Worm (Caenorhabditis elegans): Measurements from ENCODE around the gene srg-4.

The srg-4 gene

ce11 chrIII:6295972-6296700 lies 34.3 kb upstream of the srg-4 start, which contains the start of gene F47D12.7:
F47D12.7 (minus strand) TSS chrIII:6296022.
- no peak for TF ChIP-seq nhr-28 (tag; optimal IDR thresholded peaks at IDR 0.05)
- TF ChIP-seq ceh-83 (GFP tag; optimal IDR thresholded peaks at IDR 0.05) = no peak
- no peak for TF ChIP-seq cnd-1 (tag; optimal IDR thresholded peaks at IDR 0.05)
- no peak for TF ChIP-seq sptf-1 (tag; optimal IDR thresholded peaks at IDR 0.05)

ce11 chrIII:6290469-6291182 lies 28.7 kb upstream of the srg-4 start:
- TF ChIP-seq zip-8 (tag; optimal IDR thresholded peaks at IDR 0.05) (no peak), ces-1 (GFP tag; optimal IDR thresholded peaks at IDR 0.05) (no peak), mep-1 (tag; optimal IDR thresholded peaks at IDR 0.05) (no peak)

ce11 chrIII:6289366-6289765 lies 27.5 kb upstream of the srg-4 start:
- TF ChIP-seq nhr-12 (tag; optimal IDR thresholded peaks at IDR 0.05) (no peak), nhr-76 (tag; optimal IDR thresholded peaks at IDR 0.05) (no peak)

ce11 chrIII:6287195-6287594 lies 25.3 kb upstream of the srg-4 start, which contains the start of gene F47D12.6:
F47D12.6 (minus strand) TSS chrIII:6287295.
- TF ChIP-seq sptf-1 (tag; optimal IDR thresholded peaks at IDR 0.05) (no peak), pha-4 (tag; optimal IDR thresholded peaks at IDR 0.05) (no peak), hlh-1 (tag; optimal IDR thresholded peaks at IDR 0.05) (no peak), zip-8 (tag; optimal IDR thresholded peaks at IDR 0.05) (no peak), ces-1 (GFP tag; optimal IDR thresholded peaks at IDR 0.05) (no peak), lin-13 (tag; optimal IDR thresholded peaks at IDR 0.05) (no peak), ceh-83 (GFP tag; optimal IDR thresholded peaks at IDR 0.05) (no peak), elt-1 (tag; optimal IDR thresholded peaks at IDR 0.05; ENCODE audit: borderline replicate concordance, insufficient read depth) (no peak), unc-39 (tag; optimal IDR thresholded peaks at IDR 0.05) (no peak), ham-2 (GFP tag; optimal IDR thresholded peaks at IDR 0.05) (no peak)

- TF ChIP-seq elt-3 (tag; optimal IDR thresholded peaks at IDR 0.05) (no peak), unc-120 (tag; optimal IDR thresholded peaks at IDR 0.05; ENCODE audit: poor library complexity, severe bottlenecking) (no peak), ceh-39 (tag; optimal IDR thresholded peaks at IDR 0.05) (no peak), nhr-76 (tag; optimal IDR thresholded peaks at IDR 0.05) (no peak), ham-2 (GFP tag; optimal IDR thresholded peaks at IDR 0.05) (no peak), nhr-237 (tag; optimal IDR thresholded peaks at IDR 0.05) (no peak), sptf-1 (tag; optimal IDR thresholded peaks at IDR 0.05) (no peak), ces-1 (GFP tag; optimal IDR thresholded peaks at IDR 0.05) (no peak), zip-8 (tag; optimal IDR thresholded peaks at IDR 0.05) (no peak)
These were observed 24.0 kb upstream of the srg-4 start, which contains the start of gene gadr-3 for ce11 chrIII:6285890-6286289. gadr-3 (minus strand) TSS chrIII:6285990.

- TF ChIP-seq mab-5 (tag; optimal IDR thresholded peaks at IDR 0.05) = no peak
- no peak for TF ChIP-seq bed-3 (GFP tag; optimal IDR thresholded peaks at IDR 0.05)
- TF ChIP-seq ham-2 (GFP tag; optimal IDR thresholded peaks at IDR 0.05) = no peak
- no peak for TF ChIP-seq elt-1 (tag; optimal IDR thresholded peaks at IDR 0.05; ENCODE audit: borderline replicate concordance, insufficient read depth)
- no peak for TF ChIP-seq unc-62 (GFP tag; optimal IDR thresholded peaks at IDR 0.05)
- TF ChIP-seq lsy-2 (tag; optimal IDR thresholded peaks at IDR 0.05) = no peak
- no peak for TF ChIP-seq nhr-2 (tag; optimal IDR thresholded peaks at IDR 0.05)
- TF ChIP-seq blmp-1 (tag; optimal IDR thresholded peaks at IDR 0.05) = no peak
- TF ChIP-seq ceh-83 (GFP tag; optimal IDR thresholded peaks at IDR 0.05) = no peak
- TF ChIP-seq elt-3 (tag; optimal IDR thresholded peaks at IDR 0.05) = no peak
- no peak for TF ChIP-seq unc-39 (tag; optimal IDR thresholded peaks at IDR 0.05)
- no peak for TF ChIP-seq flh-1 (GFP tag; optimal IDR thresholded peaks at IDR 0.05)
- TF ChIP-seq unc-120 (tag; optimal IDR thresholded peaks at IDR 0.05; ENCODE audit: poor library complexity, severe bottlenecking) = no peak
- TF ChIP-seq lin-13 (tag; optimal IDR thresholded peaks at IDR 0.05) = no peak
- no peak for TF ChIP-seq mls-2 (tag; optimal IDR thresholded peaks at IDR 0.05)
These were observed 21.1 kb upstream of the srg-4 start for ce11 chrIII:6283024-6283423.
